Worm (Caenorhabditis elegans) whole organism, L3 larva: Measurements from ENCODE around the gene ZK632.14.
A peak's percentile ranks its signal among the peaks of the same experiment; 100 is the strongest.

ENCODE experiments used
- R02D3.7 ChIP-seq: fragments of 150-350 bp; optimal IDR thresholded peaks from 2 replicates; lab custom pipeline; 2014; ENCODE audit warnings: missing biosample characterization, missing genetic modification characterization
- ZK546.5 ChIP-seq: sonication (generic microtip); optimal IDR thresholded peaks from 2 replicates; lab custom pipeline; 2017; ENCODE audit warnings: missing biosample characterization, missing genetic modification characterization
- ceh-16 ChIP-seq: sonication (generic microtip); optimal IDR thresholded peaks from 2 replicates; lab custom pipeline; 2017; ENCODE audit warnings: missing biosample characterization, missing genetic modification characterization
- ceh-28 ChIP-seq: fragments of 150-350 bp; optimal IDR thresholded peaks from 2 replicates; lab custom pipeline; 2014; ENCODE audit warnings: missing biosample characterization, missing genetic modification reagents, missing genetic modification characterization
- ceh-82 ChIP-seq: fragments of 150-350 bp; optimal IDR thresholded peaks from 2 replicates; lab custom pipeline; 2014; ENCODE audit warnings: missing biosample characterization, missing genetic modification characterization
- ceh-9 ChIP-seq: sonication (generic microtip); optimal IDR thresholded peaks from 2 replicates; lab custom pipeline; 2018; ENCODE audit warnings: missing biosample characterization, missing genetic modification characterization
- daf-12 ChIP-seq: fragments of 150-350 bp; optimal IDR thresholded peaks from 2 replicates; lab custom pipeline; 2014; ENCODE audit warnings: missing biosample characterization, missing genetic modification reagents, missing genetic modification characterization
- egl-27 ChIP-seq: sonication (generic microtip); optimal IDR thresholded peaks from 4 replicates; lab custom pipeline; 2017; ENCODE audit warnings: missing biosample characterization, missing genetic modification reagents, missing genetic modification characterization
- egl-5 ChIP-seq: fragments of 150-350 bp; optimal IDR thresholded peaks from 2 replicates; lab custom pipeline; 2017; ENCODE audit warnings: missing biosample characterization, missing genetic modification reagents, missing genetic modification characterization, inconsistent platforms
- elt-1 ChIP-seq: fragments of 150-350 bp; optimal IDR thresholded peaks from 2 replicates; lab custom pipeline; 2014; ENCODE audit warnings: missing biosample characterization, missing genetic modification characterization
- elt-2 ChIP-seq: sonication (generic microtip); optimal IDR thresholded peaks from 2 replicates; lab custom pipeline; 2016; ENCODE audit warnings: missing genetic modification reagents, mild to moderate bottlenecking, missing genetic modification characterization, missing compliant biosample characterization
- elt-3 ChIP-seq, 3 experiments: fragments of 150-350 bp in 1 of 3; sonication (generic microtip) in 2 of 3; optimal IDR thresholded peaks; 2 replicates in 2 of 3; 4 replicates in 1 of 3; lab custom pipeline; 2014 to 2017; ENCODE audit warnings: missing biosample characterization in 3 of 3, missing genetic modification characterization in 3 of 3
- fkh-10 ChIP-seq: sonication (generic microtip); optimal IDR thresholded peaks from 2 replicates; lab custom pipeline; 2017; ENCODE audit warnings: missing biosample characterization, missing genetic modification reagents, missing genetic modification characterization
- fkh-2 ChIP-seq: fragments of 150-350 bp; optimal IDR thresholded peaks from 2 replicates; lab custom pipeline; 2014; ENCODE audit warnings: missing biosample characterization, missing genetic modification reagents, missing genetic modification characterization
- fos-1 ChIP-seq: fragments of 150-350 bp; optimal IDR thresholded peaks from 2 replicates; lab custom pipeline; 2014; ENCODE audit warnings: missing biosample characterization, missing genetic modification characterization
- hmg-11 ChIP-seq: sonication (generic microtip); optimal IDR thresholded peaks from 2 replicates; lab custom pipeline; 2016; ENCODE audit warnings: missing genetic modification characterization, missing compliant biosample characterization
- jun-1 ChIP-seq: fragments of 150-350 bp; optimal IDR thresholded peaks from 2 replicates; lab custom pipeline; 2014; ENCODE audit warnings: missing biosample characterization, missing genetic modification reagents, missing genetic modification characterization
- lin-15B ChIP-seq: fragments of 150-350 bp; optimal IDR thresholded peaks from 2 replicates; lab custom pipeline; 2014; ENCODE audit warnings: missing biosample characterization, missing genetic modification characterization
- lin-39 ChIP-seq: fragments of 150-350 bp; optimal IDR thresholded peaks from 2 replicates; lab custom pipeline; 2018; ENCODE audit warnings: missing biosample characterization, missing genetic modification reagents, missing genetic modification characterization
- lsy-12 ChIP-seq: sonication (generic microtip); optimal IDR thresholded peaks from 2 replicates; lab custom pipeline; 2016; ENCODE audit warnings: mild to moderate bottlenecking, missing genetic modification characterization, missing compliant biosample characterization
- mdl-1 ChIP-seq: fragments of 150-350 bp; optimal IDR thresholded peaks from 2 replicates; lab custom pipeline; 2014; ENCODE audit warnings: missing biosample characterization, missing genetic modification characterization
- mml-1 ChIP-seq: fragments of 150-350 bp; sonication (generic microtip); optimal IDR thresholded peaks from 3 replicates; lab custom pipeline; 2014; ENCODE audit warnings: missing biosample characterization, missing genetic modification characterization
- nfya-1 ChIP-seq: sonication (generic microtip); optimal IDR thresholded peaks from 2 replicates; lab custom pipeline; 2017; ENCODE audit warnings: missing genetic modification characterization, mild to moderate bottlenecking, missing compliant biosample characterization, antibody characterized with exemption, moderate library complexity; ENCODE audit not compliant: insufficient read depth
- nhr-11 ChIP-seq: fragments of 150-350 bp; optimal IDR thresholded peaks from 2 replicates; lab custom pipeline; 2014; ENCODE audit warnings: missing biosample characterization, missing genetic modification characterization
- nhr-12 ChIP-seq: fragments of 150-350 bp; optimal IDR thresholded peaks from 2 replicates; lab custom pipeline; 2014; ENCODE audit warnings: missing biosample characterization, missing genetic modification characterization
- nhr-23 ChIP-seq: fragments of 150-350 bp; optimal IDR thresholded peaks from 2 replicates; lab custom pipeline; 2014; ENCODE audit warnings: missing biosample characterization, missing genetic modification reagents, missing genetic modification characterization
- nhr-237 ChIP-seq: fragments of 150-350 bp; optimal IDR thresholded peaks from 2 replicates; lab custom pipeline; 2014; ENCODE audit warnings: missing biosample characterization, missing genetic modification characterization
- nhr-25 ChIP-seq: sonication (generic microtip); optimal IDR thresholded peaks from 2 replicates; lab custom pipeline; 2017; ENCODE audit warnings: missing biosample characterization, missing genetic modification characterization
- nhr-43 ChIP-seq: sonication (generic microtip); optimal IDR thresholded peaks from 2 replicates; lab custom pipeline; 2016; ENCODE audit warnings: mild to moderate bottlenecking, missing genetic modification characterization, missing compliant biosample characterization; ENCODE audit not compliant: poor library complexity, severe bottlenecking
- nhr-67 ChIP-seq: fragments of 150-350 bp; optimal IDR thresholded peaks from 2 replicates; lab custom pipeline; 2014; ENCODE audit warnings: missing biosample characterization, missing genetic modification characterization
- nhr-77 ChIP-seq: fragments of 150-350 bp; optimal IDR thresholded peaks from 2 replicates; lab custom pipeline; 2014; ENCODE audit warnings: missing biosample characterization, missing genetic modification characterization
- pha-4 ChIP-seq: fragments of 150-350 bp; optimal IDR thresholded peaks from 2 replicates; lab custom pipeline; 2014; ENCODE audit warnings: missing biosample characterization, missing genetic modification reagents, missing genetic modification characterization
- sea-2 ChIP-seq: fragments of 150-350 bp; sonication (generic microtip); optimal IDR thresholded peaks from 4 replicates; lab custom pipeline; 2014; ENCODE audit warnings: missing biosample characterization, missing genetic modification reagents, missing genetic modification characterization
- skn-1 ChIP-seq: fragments of 150-350 bp; optimal IDR thresholded peaks from 2 replicates; lab custom pipeline; 2014; ENCODE audit warnings: missing biosample characterization, missing genetic modification characterization
- tbx-2 ChIP-seq: sonication (generic microtip); optimal IDR thresholded peaks from 2 replicates; lab custom pipeline; 2016; ENCODE audit warnings: mild to moderate bottlenecking, missing genetic modification characterization, missing compliant biosample characterization
- unc-39 ChIP-seq: sonication (generic microtip); optimal IDR thresholded peaks from 4 replicates; lab custom pipeline; 2017; ENCODE audit warnings: missing biosample characterization, missing genetic modification characterization
- unc-62 ChIP-seq: fragments of 150-350 bp; sonication (generic microtip); optimal IDR thresholded peaks from 4 replicates; lab custom pipeline; 2014; ENCODE audit warnings: missing biosample characterization, missing genetic modification reagents, missing genetic modification characterization
- zag-1 ChIP-seq: fragments of 150-350 bp; optimal IDR thresholded peaks from 2 replicates; lab custom pipeline; 2014; ENCODE audit warnings: missing biosample characterization, missing genetic modification characterization
- ztf-11 ChIP-seq: fragments of 150-350 bp; optimal IDR thresholded peaks from 2 replicates; lab custom pipeline; 2014; ENCODE audit warnings: missing biosample characterization, missing genetic modification characterization
- ztf-4 ChIP-seq: fragments of 150-350 bp; optimal IDR thresholded peaks from 2 replicates; lab custom pipeline; 2014; ENCODE audit warnings: missing biosample characterization, missing genetic modification characterization

ZK632.14 gene

ce11 chrIII:9772394-9772793 is 40.9 kb upstream of the ZK632.14 start:
- TF ChIP-seq nhr-43 (no peak), elt-3 (tag; optimal IDR thresholded peaks at IDR 0.05; lab: Kevin White, UChicago) (no peak), skn-1 (tag; lab: Kevin White, UChicago) (no peak), lsy-12 (tag; lab: Kevin White, UChicago) (no peak), elt-1 (tag; lab: Kevin White, UChicago) (no peak), R02D3.7 (no peak), ztf-4 (tag; lab: Kevin White, UChicago) (no peak), fkh-2 (tag; lab: Kevin White, UChicago) (no peak), unc-39 (tag; lab: Kevin White, UChicago) (no peak)

- TF ChIP-seq mml-1, result no peak
- TF ChIP-seq lin-15B (tag; lab: Kevin White, UChicago), result peak; percentile 18
Measured at ce11 chrIII:9775916-9776315, 37.3 kb upstream of the ZK632.14 start.

ce11 chrIII:9776323-9776722 is 36.9 kb upstream of the ZK632.14 start, which contains the start of gene usp-46:
TSS of gene usp-46 (plus strand) at chrIII:9776623.
- TF ChIP-seq lin-39 (peak; percentile 10), hmg-11 (tag; lab: Kevin White, UChicago) (peak; percentile 43), nfya-1 (tag; lab: Kevin White, UChicago) (peak; percentile 29), nhr-77 (no peak), elt-2 (tag; lab: Kevin White, UChicago) (peak; percentile 20)

- no peak for TF ChIP-seq ztf-11
- TF ChIP-seq sea-2 (GFP tag; lab: Kevin White, UChicago), result no peak
- TF ChIP-seq lin-15B (tag; lab: Kevin White, UChicago), result no peak
- TF ChIP-seq jun-1 (tag; lab: Kevin White, UChicago), result no peak
- TF ChIP-seq unc-62 (GFP tag; lab: Kevin White, UChicago), result no peak
- TF ChIP-seq ZK546.5 (tag; lab: Kevin White, UChicago), result no peak
- TF ChIP-seq nfya-1 (tag; lab: Kevin White, UChicago), result no peak
- TF ChIP-seq elt-1 (tag; lab: Kevin White, UChicago), result no peak
- no peak for TF ChIP-seq mdl-1 (tag; lab: Kevin White, UChicago)
- TF ChIP-seq ceh-28, result no peak
- no peak for TF ChIP-seq egl-27 (tag; lab: Kevin White, UChicago)
- TF ChIP-seq, all 47 proteins: peak for 0
Measured at ce11 chrIII:9779080-9779479, 34.2 kb upstream of the ZK632.14 start.

ce11 chrIII:9780254-9780653 is 33.0 kb upstream of the ZK632.14 start, which contains the start of gene sqv-3:
TSS of gene sqv-3 (minus strand) at chrIII:9780354.
- TF ChIP-seq nfya-1 (tag; lab: Kevin White, UChicago) (no peak), tbx-2 (tag; lab: Kevin White, UChicago) (no peak), pha-4 (tag; lab: Kevin White, UChicago) (no peak), ceh-9 (tag; lab: Kevin White, UChicago) (no peak), ceh-16 (tag; lab: Kevin White, UChicago) (no peak), nhr-67 (no peak)

ce11 chrIII:9780665-9781304 is 32.5 kb upstream of the ZK632.14 start, which contains the start of gene vha-1:
TSS of gene vha-1 (plus strand) at chrIII:9781254.
- no peak for TF ChIP-seq ztf-11
- peak; percentile 65 for TF ChIP-seq nhr-25
- no peak for TF ChIP-seq unc-39 (tag; lab: Kevin White, UChicago)
- TF ChIP-seq lin-39, result peak; percentile 80
- no peak for TF ChIP-seq mdl-1 (tag; lab: Kevin White, UChicago)
- peak; percentile 98 for TF ChIP-seq lin-15B (tag; lab: Kevin White, UChicago)
- TF ChIP-seq nhr-23, result peak; percentile 73
- TF ChIP-seq ztf-4 (tag; lab: Kevin White, UChicago), result peak; percentile 52
- no peak for TF ChIP-seq daf-12
- TF ChIP-seq egl-5 (tag; lab: Kevin White, UChicago), result peak; percentile 46
- TF ChIP-seq fos-1, result peak; percentile 80
- TF ChIP-seq nhr-11 (tag; lab: Kevin White, UChicago), result no peak
- no peak for TF ChIP-seq ceh-9 (tag; lab: Kevin White, UChicago)
- no peak for TF ChIP-seq mml-1
- no peak for TF ChIP-seq nhr-237 (tag; lab: Kevin White, UChicago)
- peak; percentile 75 for TF ChIP-seq skn-1 (tag; lab: Kevin White, UChicago)
- TF ChIP-seq unc-62 (GFP tag; lab: Kevin White, UChicago), result peak; percentile 63
- TF ChIP-seq jun-1 (tag; lab: Kevin White, UChicago), result peak; percentile 90
- no peak for TF ChIP-seq nhr-67
- TF ChIP-seq zag-1, result no peak
- TF ChIP-seq nfya-1 (tag; lab: Kevin White, UChicago), result peak; percentile 90
- peak; percentile 57 for TF ChIP-seq hmg-11 (tag; lab: Kevin White, UChicago)
- no peak for TF ChIP-seq nhr-12
- no peak for TF ChIP-seq fkh-2 (tag; lab: Kevin White, UChicago)
- no peak for TF ChIP-seq elt-1 (tag; lab: Kevin White, UChicago)
- TF ChIP-seq fkh-10, result peak; percentile 16
- peak; percentile 84 for TF ChIP-seq elt-2 (tag; lab: Kevin White, UChicago)
- no peak for TF ChIP-seq ceh-82
